Worm (Caenorhabditis elegans) whole organism, late embryonic: ENCODE results near the gene dmsr-14.

Experiments
- C08G9.2 ChIP-seq: sonication (generic microtip); optimal IDR thresholded peaks from 2 replicates; lab custom pipeline; 2016; ENCODE audit warnings: mild to moderate bottlenecking, missing genetic modification characterization, moderate library complexity, missing compliant biosample characterization
- elt-4 ChIP-seq: sonication (generic microtip); optimal IDR thresholded peaks from 2 replicates; lab custom pipeline; 2016; ENCODE audit warnings: missing genetic modification characterization, missing compliant biosample characterization
- zip-5 ChIP-seq: sonication (generic microtip); optimal IDR thresholded peaks from 2 replicates; lab custom pipeline; 2016; ENCODE audit warnings: missing genetic modification characterization, missing compliant biosample characterization

ce11 chrV:6811863-6812262 is 5.2 kb downstream of the dmsr-14 start:
- TF ChIP-seq zip-5 (tag; lab: Kevin White, UChicago) (no peak), elt-4 (tag; lab: Kevin White, UChicago) (no peak), C08G9.2 (tag; lab: Kevin White, UChicago) (no peak)
